Fruit fly (Drosophila melanogaster): Measurements from ENCODE around the gene CG10163.

Gene CG10163

dm6 chr3L:6258660-6259059 is at the start of gene CG10163:
Gene CG10163 (minus strand): TSS chr3L:6258760.
- no peak for TF ChIP-seq CG9948 (tag; optimal IDR thresholded peaks at IDR 0.05)
- no peak for TF ChIP-seq CG8301 (tag; optimal IDR thresholded peaks at IDR 0.05)
- TF ChIP-seq gl (tag; optimal IDR thresholded peaks at IDR 0.05) = no peak
- no peak for TF ChIP-seq CG15710 (tag; optimal IDR thresholded peaks at IDR 0.05)
- no peak for TF ChIP-seq Snoo (tag; optimal IDR thresholded peaks at IDR 0.05)
- no peak for TF ChIP-seq CG32121 (GFP tag; IDR thresholded peaks at IDR 0.05)
- no peak for TF ChIP-seq Ets98B (GFP tag; IDR thresholded peaks at IDR 0.05)

- peak; percentile 68; the same call in 1 of the 3 replicates for TF ChIP-seq CG4496 (GFP tag; IDR thresholded peaks at IDR 0.05)
- peak; percentile 56; the same call in 2 of the 3 replicates for TF ChIP-seq fd96Ca (GFP tag; IDR thresholded peaks at IDR 0.05)
- no peak for TF ChIP-seq rn (GFP tag; IDR thresholded peaks at IDR 0.05)
- peak; percentile 50 for TF ChIP-seq CG8301 (tag; optimal IDR thresholded peaks at IDR 0.05)
- TF ChIP-seq CG34367 (tag; optimal IDR thresholded peaks at IDR 0.05) = no peak
- TF ChIP-seq CG32121 (GFP tag; IDR thresholded peaks at IDR 0.05) = 0 out of 2 replicates have a peak, but pooled peaks have one; percentile 35
- TF ChIP-seq CG8159 (tag; optimal IDR thresholded peaks at IDR 0.05) = no peak
- no peak for TF ChIP-seq CG15710 (tag; optimal IDR thresholded peaks at IDR 0.05)
- TF ChIP-seq EcR (GFP tag; optimal IDR thresholded peaks at IDR 0.05) = no peak
- TF ChIP-seq CG9948 (tag; optimal IDR thresholded peaks at IDR 0.05) = peak; percentile 6
- TF ChIP-seq CG14655 (GFP tag; optimal IDR thresholded peaks at IDR 0.05) = peak; percentile 71
- no peak for TF ChIP-seq Snoo (tag; optimal IDR thresholded peaks at IDR 0.05)
- TF ChIP-seq Pif1B (GFP tag; optimal IDR thresholded peaks at IDR 0.05) = no peak
- peak; percentile 17 for TF ChIP-seq Pif1A (GFP tag; optimal IDR thresholded peaks at IDR 0.05)
- TF ChIP-seq Ets98B (GFP tag; IDR thresholded peaks at IDR 0.05) = peak; percentile 70
- no peak for TF ChIP-seq CG12605 (GFP tag; IDR thresholded peaks at IDR 0.05)
- TF ChIP-seq CG17806 (tag; optimal IDR thresholded peaks at IDR 0.05) = no peak
- TF ChIP-seq CG13204 (GFP tag; optimal IDR thresholded peaks at IDR 0.05) = no peak
- no peak for TF ChIP-seq gl (tag; optimal IDR thresholded peaks at IDR 0.05)
These were observed 48.7 kb upstream of the CG10163 start for dm6 chr3L:6307298-6307697.

DNA sequence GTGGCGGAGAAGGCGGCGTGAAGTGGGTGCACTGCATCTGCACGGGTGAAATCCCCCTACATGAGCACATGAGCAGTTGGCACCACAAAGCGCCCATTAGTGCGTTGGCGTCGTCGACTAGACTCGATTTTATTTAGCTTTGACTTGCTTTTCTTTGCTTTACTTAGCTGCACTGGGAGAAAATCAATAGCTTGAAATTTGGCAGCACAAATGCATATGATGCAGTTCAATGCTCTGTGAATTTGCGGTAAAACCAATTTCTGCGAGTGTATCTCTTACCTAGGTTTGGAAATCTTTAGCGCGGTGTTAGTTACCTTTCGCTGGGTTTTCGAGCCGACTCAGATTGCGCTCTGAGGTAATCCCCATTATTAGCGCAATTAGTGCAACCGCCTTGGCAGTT is 46.3 kb upstream of the CG10163 start:
- TF ChIP-seq gl (tag; optimal IDR thresholded peaks at IDR 0.05) (no peak), CG17806 (tag; optimal IDR thresholded peaks at IDR 0.05) (no peak), Snoo (tag; optimal IDR thresholded peaks at IDR 0.05) (no peak), D1 (tag; optimal IDR thresholded peaks at IDR 0.05) (no peak), CG8301 (tag; optimal IDR thresholded peaks at IDR 0.05) (peak; percentile 15), Pif1A (GFP tag; optimal IDR thresholded peaks at IDR 0.05) (no peak), CG14655 (GFP tag; optimal IDR thresholded peaks at IDR 0.05) (peak; percentile 14), CG32121 (GFP tag; IDR thresholded peaks at IDR 0.05) (0 out of 2 replicates have a peak, but pooled peaks have one; percentile 11), CG12605 (GFP tag; IDR thresholded peaks at IDR 0.05) (no peak), CG13204 (GFP tag; optimal IDR thresholded peaks at IDR 0.05) (no peak), Ets98B (GFP tag; IDR thresholded peaks at IDR 0.05) (peak; percentile 21; the same call in 1 of the 2 replicates)

dm6 chr3L:6302500-6302899 is 43.9 kb upstream of the CG10163 start:
- TF ChIP-seq D1 (tag; optimal IDR thresholded peaks at IDR 0.05) = no peak
- peak; percentile 9 for TF ChIP-seq CG8159 (tag; optimal IDR thresholded peaks at IDR 0.05)

DNA sequence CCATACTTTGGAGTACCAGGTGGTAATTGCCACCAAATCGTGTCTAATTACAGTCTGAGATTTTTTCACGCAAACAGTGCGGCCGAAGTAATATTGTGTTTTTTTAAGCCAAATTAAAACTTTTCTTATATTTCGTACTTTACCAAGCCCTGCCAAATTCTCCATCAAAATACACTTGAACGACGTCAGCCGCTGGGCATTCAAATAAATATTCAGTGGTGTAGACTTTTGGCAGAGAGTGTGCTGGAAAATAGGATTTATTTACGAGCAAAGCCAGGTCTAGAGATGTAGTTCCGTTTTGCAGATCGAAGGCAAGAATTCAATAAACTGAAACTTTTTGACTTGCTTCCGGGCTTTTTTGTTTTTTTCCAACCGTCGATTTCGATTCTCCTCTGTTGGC is 38.1 kb upstream of the CG10163 start:
- TF ChIP-seq CG17806 (tag; optimal IDR thresholded peaks at IDR 0.05) (no peak), Snoo (tag; optimal IDR thresholded peaks at IDR 0.05) (no peak), rn (GFP tag; IDR thresholded peaks at IDR 0.05) (no peak), CG15710 (tag; optimal IDR thresholded peaks at IDR 0.05) (no peak), CG13204 (GFP tag; optimal IDR thresholded peaks at IDR 0.05) (no peak), CG9948 (tag; optimal IDR thresholded peaks at IDR 0.05) (no peak)

DNA sequence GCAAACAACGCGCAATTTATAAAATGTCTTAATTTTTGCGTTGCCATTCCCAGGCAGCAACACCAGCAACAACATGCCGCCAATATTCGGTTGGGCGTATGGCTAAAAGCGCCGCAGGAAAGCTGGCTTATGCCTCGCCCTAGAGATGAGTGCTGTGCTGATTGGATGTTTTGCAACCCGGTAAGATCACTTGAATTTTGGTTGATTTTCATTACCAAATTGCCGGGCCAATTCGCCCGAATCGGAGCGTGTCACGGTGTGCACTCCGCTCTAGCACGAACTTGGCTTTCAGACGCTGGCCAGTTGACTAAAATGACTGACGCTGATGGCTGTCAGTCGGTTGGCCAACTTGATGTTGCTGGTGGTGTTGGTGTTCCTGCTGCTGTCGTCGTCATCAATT is 26.9 kb upstream of the CG10163 start:
- peak; percentile 52 for TF ChIP-seq CG34367 (tag; optimal IDR thresholded peaks at IDR 0.05)
- peak; percentile 68 for TF ChIP-seq fd96Ca (GFP tag; IDR thresholded peaks at IDR 0.05)
- TF ChIP-seq CG15710 (tag; optimal IDR thresholded peaks at IDR 0.05) = peak; percentile 73
- no peak for TF ChIP-seq D1 (tag; optimal IDR thresholded peaks at IDR 0.05)
- TF ChIP-seq CG13204 (GFP tag; optimal IDR thresholded peaks at IDR 0.05) = peak; percentile 45
- peak; percentile 60 for TF ChIP-seq CG8159 (tag; optimal IDR thresholded peaks at IDR 0.05)
- peak; percentile 69; the same call in 1 of the 2 replicates for TF ChIP-seq CG32121 (GFP tag; IDR thresholded peaks at IDR 0.05)
- peak; percentile 56 for TF ChIP-seq gl (tag; optimal IDR thresholded peaks at IDR 0.05)
- TF ChIP-seq CG12605 (GFP tag; IDR thresholded peaks at IDR 0.05) = peak; percentile 31; the same call in 1 of the 2 replicates
- peak; percentile 85 for TF ChIP-seq CG4496 (GFP tag; IDR thresholded peaks at IDR 0.05)
- TF ChIP-seq CG10348 (GFP tag; IDR thresholded peaks at IDR 0.05) = no peak
- no peak for TF ChIP-seq CG8301 (tag; optimal IDR thresholded peaks at IDR 0.05)
- peak; percentile 53 for TF ChIP-seq CG17806 (tag; optimal IDR thresholded peaks at IDR 0.05)
- TF ChIP-seq Ets98B (GFP tag; IDR thresholded peaks at IDR 0.05) = peak; percentile 72
- TF ChIP-seq Snoo (tag; optimal IDR thresholded peaks at IDR 0.05) = peak; percentile 29
- TF ChIP-seq rn (GFP tag; IDR thresholded peaks at IDR 0.05) = peak; percentile 37; the same call in 1 of the 2 replicates
- TF ChIP-seq Pif1B (GFP tag; optimal IDR thresholded peaks at IDR 0.05) = peak; percentile 40
- peak; percentile 66 for TF ChIP-seq Pif1A (GFP tag; optimal IDR thresholded peaks at IDR 0.05)
- no peak for TF ChIP-seq EcR (GFP tag; optimal IDR thresholded peaks at IDR 0.05)
- TF ChIP-seq CG14655 (GFP tag; optimal IDR thresholded peaks at IDR 0.05) = peak; percentile 34
- TF ChIP-seq CG9948 (tag; optimal IDR thresholded peaks at IDR 0.05) = peak; percentile 20

DNA sequence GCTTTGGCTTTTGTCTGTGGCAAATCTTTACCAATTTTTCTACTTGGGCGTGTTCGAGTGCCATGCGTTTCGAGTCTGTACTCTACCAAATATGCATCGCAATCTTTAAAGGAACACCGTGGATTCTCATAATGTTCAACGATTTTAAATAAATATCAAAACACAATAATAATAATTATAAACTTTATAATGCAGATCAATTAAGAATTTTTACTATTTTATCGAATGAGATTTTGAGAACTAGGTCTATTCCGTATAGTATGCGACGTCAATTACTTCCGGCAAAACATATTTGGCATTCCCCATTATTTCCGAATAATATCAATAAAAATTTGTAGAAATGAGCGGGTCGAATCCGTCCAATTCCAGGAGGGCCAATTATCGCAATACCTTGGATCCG is 16.9 kb upstream of the CG10163 start, which contains the start of gene CG43168:
Gene CG43168 (plus strand): TSS at position 301 of the 400 bp plus-strand sequence.
- no peak for TF ChIP-seq fd96Ca (GFP tag; IDR thresholded peaks at IDR 0.05)
- TF ChIP-seq CG8301 (tag; optimal IDR thresholded peaks at IDR 0.05) = no peak
- TF ChIP-seq CG17806 (tag; optimal IDR thresholded peaks at IDR 0.05) = no peak
- no peak for TF ChIP-seq Ets98B (GFP tag; IDR thresholded peaks at IDR 0.05)
- TF ChIP-seq CG9948 (tag; optimal IDR thresholded peaks at IDR 0.05) = no peak
- no peak for TF ChIP-seq CG13204 (GFP tag; optimal IDR thresholded peaks at IDR 0.05)
- no peak for TF ChIP-seq rn (GFP tag; IDR thresholded peaks at IDR 0.05)
- no peak for TF ChIP-seq CG8159 (tag; optimal IDR thresholded peaks at IDR 0.05)
- no peak for TF ChIP-seq CG15710 (tag; optimal IDR thresholded peaks at IDR 0.05)
- no peak for TF ChIP-seq Pif1B (GFP tag; optimal IDR thresholded peaks at IDR 0.05)
- no peak for TF ChIP-seq CG12605 (GFP tag; IDR thresholded peaks at IDR 0.05)
- TF ChIP-seq CG14655 (GFP tag; optimal IDR thresholded peaks at IDR 0.05) = no peak

Measured in whole organism, pupa.